Worm (Caenorhabditis elegans) whole organism, L3 larva: Measurements from ENCODE around the gene wht-2.

Experiments used
- R02D3.7 ChIP-seq: fragments of 150-350 bp; optimal IDR thresholded peaks from 2 replicates; lab custom pipeline; 2014; ENCODE audit warnings: missing biosample characterization, missing genetic modification characterization
- aly-2 ChIP-seq: fragments of 150-350 bp; optimal IDR thresholded peaks from 2 replicates; lab custom pipeline; 2014; ENCODE audit warnings: missing biosample characterization, missing genetic modification characterization
- ceh-28 ChIP-seq: fragments of 150-350 bp; optimal IDR thresholded peaks from 2 replicates; lab custom pipeline; 2014; ENCODE audit warnings: missing biosample characterization, missing genetic modification reagents, missing genetic modification characterization
- ceh-82 ChIP-seq: fragments of 150-350 bp; optimal IDR thresholded peaks from 2 replicates; lab custom pipeline; 2014; ENCODE audit warnings: missing biosample characterization, missing genetic modification characterization
- ceh-9 ChIP-seq: sonication (generic microtip); optimal IDR thresholded peaks from 2 replicates; lab custom pipeline; 2018; ENCODE audit warnings: missing biosample characterization, missing genetic modification characterization
- egl-27 ChIP-seq: sonication (generic microtip); optimal IDR thresholded peaks from 4 replicates; lab custom pipeline; 2017; ENCODE audit warnings: missing biosample characterization, missing genetic modification reagents, missing genetic modification characterization
- egl-5 ChIP-seq: fragments of 150-350 bp; optimal IDR thresholded peaks from 2 replicates; lab custom pipeline; 2017; ENCODE audit warnings: missing biosample characterization, missing genetic modification reagents, missing genetic modification characterization, inconsistent platforms
- elt-1 ChIP-seq: fragments of 150-350 bp; optimal IDR thresholded peaks from 2 replicates; lab custom pipeline; 2014; ENCODE audit warnings: missing biosample characterization, missing genetic modification characterization
- elt-2 ChIP-seq: sonication (generic microtip); optimal IDR thresholded peaks from 2 replicates; lab custom pipeline; 2016; ENCODE audit warnings: missing genetic modification reagents, mild to moderate bottlenecking, missing genetic modification characterization, missing compliant biosample characterization
- elt-3 ChIP-seq, 3 experiments: fragments of 150-350 bp in 1 of 3; sonication (generic microtip) in 2 of 3; optimal IDR thresholded peaks; 2 replicates in 2 of 3; 4 replicates in 1 of 3; lab custom pipeline; 2014 to 2017; ENCODE audit warnings: missing biosample characterization in 3 of 3, missing genetic modification characterization in 3 of 3
- eor-1 ChIP-seq, 2 experiments: fragments of 150-350 bp; optimal IDR thresholded peaks; 2 replicates each; lab custom pipeline; 2014 to 2018; ENCODE audit warnings: missing biosample characterization in 2 of 2, missing genetic modification characterization in 2 of 2
- fkh-10 ChIP-seq: sonication (generic microtip); optimal IDR thresholded peaks from 2 replicates; lab custom pipeline; 2017; ENCODE audit warnings: missing biosample characterization, missing genetic modification reagents, missing genetic modification characterization
- fos-1 ChIP-seq: fragments of 150-350 bp; optimal IDR thresholded peaks from 2 replicates; lab custom pipeline; 2014; ENCODE audit warnings: missing biosample characterization, missing genetic modification characterization
- hmg-11 ChIP-seq: sonication (generic microtip); optimal IDR thresholded peaks from 2 replicates; lab custom pipeline; 2016; ENCODE audit warnings: missing genetic modification characterization, missing compliant biosample characterization
- jun-1 ChIP-seq: fragments of 150-350 bp; optimal IDR thresholded peaks from 2 replicates; lab custom pipeline; 2014; ENCODE audit warnings: missing biosample characterization, missing genetic modification reagents, missing genetic modification characterization
- lin-15B ChIP-seq: fragments of 150-350 bp; optimal IDR thresholded peaks from 2 replicates; lab custom pipeline; 2014; ENCODE audit warnings: missing biosample characterization, missing genetic modification characterization
- lin-39 ChIP-seq: fragments of 150-350 bp; optimal IDR thresholded peaks from 2 replicates; lab custom pipeline; 2018; ENCODE audit warnings: missing biosample characterization, missing genetic modification reagents, missing genetic modification characterization
- lsy-12 ChIP-seq: sonication (generic microtip); optimal IDR thresholded peaks from 2 replicates; lab custom pipeline; 2016; ENCODE audit warnings: mild to moderate bottlenecking, missing genetic modification characterization, missing compliant biosample characterization
- mdl-1 ChIP-seq: fragments of 150-350 bp; optimal IDR thresholded peaks from 2 replicates; lab custom pipeline; 2014; ENCODE audit warnings: missing biosample characterization, missing genetic modification characterization
- mml-1 ChIP-seq: fragments of 150-350 bp; sonication (generic microtip); optimal IDR thresholded peaks from 3 replicates; lab custom pipeline; 2014; ENCODE audit warnings: missing biosample characterization, missing genetic modification characterization
- nfya-1 ChIP-seq: sonication (generic microtip); optimal IDR thresholded peaks from 2 replicates; lab custom pipeline; 2017; ENCODE audit warnings: missing genetic modification characterization, mild to moderate bottlenecking, missing compliant biosample characterization, antibody characterized with exemption, moderate library complexity; ENCODE audit not compliant: insufficient read depth
- nhr-11 ChIP-seq: fragments of 150-350 bp; optimal IDR thresholded peaks from 2 replicates; lab custom pipeline; 2014; ENCODE audit warnings: missing biosample characterization, missing genetic modification characterization
- nhr-12 ChIP-seq: fragments of 150-350 bp; optimal IDR thresholded peaks from 2 replicates; lab custom pipeline; 2014; ENCODE audit warnings: missing biosample characterization, missing genetic modification characterization
- nhr-23 ChIP-seq: fragments of 150-350 bp; optimal IDR thresholded peaks from 2 replicates; lab custom pipeline; 2014; ENCODE audit warnings: missing biosample characterization, missing genetic modification reagents, missing genetic modification characterization
- nhr-237 ChIP-seq: fragments of 150-350 bp; optimal IDR thresholded peaks from 2 replicates; lab custom pipeline; 2014; ENCODE audit warnings: missing biosample characterization, missing genetic modification characterization
- nhr-25 ChIP-seq: sonication (generic microtip); optimal IDR thresholded peaks from 2 replicates; lab custom pipeline; 2017; ENCODE audit warnings: missing biosample characterization, missing genetic modification characterization
- nhr-28 ChIP-seq: fragments of 150-350 bp; optimal IDR thresholded peaks from 2 replicates; lab custom pipeline; 2014; ENCODE audit warnings: missing biosample characterization, missing genetic modification characterization
- nhr-43 ChIP-seq: sonication (generic microtip); optimal IDR thresholded peaks from 2 replicates; lab custom pipeline; 2016; ENCODE audit warnings: mild to moderate bottlenecking, missing genetic modification characterization, missing compliant biosample characterization; ENCODE audit not compliant: poor library complexity, severe bottlenecking
- nhr-76 ChIP-seq: fragments of 150-350 bp; sonication (generic microtip); optimal IDR thresholded peaks from 5 replicates; lab custom pipeline; 2014; ENCODE audit warnings: missing biosample characterization, missing genetic modification characterization
- pqm-1 ChIP-seq: fragments of 150-350 bp; optimal IDR thresholded peaks from 2 replicates; lab custom pipeline; 2017; ENCODE audit warnings: missing biosample characterization, missing genetic modification characterization, inconsistent platforms
- sea-2 ChIP-seq: fragments of 150-350 bp; sonication (generic microtip); optimal IDR thresholded peaks from 4 replicates; lab custom pipeline; 2014; ENCODE audit warnings: missing biosample characterization, missing genetic modification reagents, missing genetic modification characterization
- skn-1 ChIP-seq: fragments of 150-350 bp; optimal IDR thresholded peaks from 2 replicates; lab custom pipeline; 2014; ENCODE audit warnings: missing biosample characterization, missing genetic modification characterization
- snpc-4 ChIP-seq: fragments of 150-350 bp; optimal IDR thresholded peaks from 2 replicates; lab custom pipeline; 2014; ENCODE audit warnings: missing biosample characterization, missing genetic modification characterization
- tbx-2 ChIP-seq: sonication (generic microtip); optimal IDR thresholded peaks from 2 replicates; lab custom pipeline; 2016; ENCODE audit warnings: mild to moderate bottlenecking, missing genetic modification characterization, missing compliant biosample characterization
- unc-39 ChIP-seq: sonication (generic microtip); optimal IDR thresholded peaks from 4 replicates; lab custom pipeline; 2017; ENCODE audit warnings: missing biosample characterization, missing genetic modification characterization
- unc-62 ChIP-seq: fragments of 150-350 bp; sonication (generic microtip); optimal IDR thresholded peaks from 4 replicates; lab custom pipeline; 2014; ENCODE audit warnings: missing biosample characterization, missing genetic modification reagents, missing genetic modification characterization
- zag-1 ChIP-seq: fragments of 150-350 bp; optimal IDR thresholded peaks from 2 replicates; lab custom pipeline; 2014; ENCODE audit warnings: missing biosample characterization, missing genetic modification characterization
- ztf-4 ChIP-seq: fragments of 150-350 bp; optimal IDR thresholded peaks from 2 replicates; lab custom pipeline; 2014; ENCODE audit warnings: missing biosample characterization, missing genetic modification characterization

wht-2 gene

ce11 chrIV:11491422-11491821, 21.2 kb downstream of the wht-2 start (continued):
- TF ChIP-seq zag-1 (tag; lab: Kevin White, UChicago) (no peak), R02D3.7 (tag; lab: Kevin White, UChicago) (no peak), nhr-76 (tag; lab: Kevin White, UChicago) (no peak), ceh-82 (tag; lab: Kevin White, UChicago) (no peak)

ce11 chrIV:11492345-11492744, 22.1 kb downstream of the wht-2 start:
- TF ChIP-seq elt-2 (peak; percentile 6), ztf-4 (no peak), mml-1 (tag; lab: Kevin White, UChicago) (no peak)
- TF ChIP-seq, all 47 proteins: peak for 1

- TF ChIP-seq nhr-25 (peak; percentile 45), ceh-28 (tag; lab: Kevin White, UChicago) (peak; percentile 29), egl-27 (no peak), nhr-23 (peak; percentile 47), nhr-43 (tag; lab: Kevin White, UChicago) (peak; percentile 34)
Measured at ce11 chrIV:11493899-11494298, 23.7 kb downstream of the wht-2 start.

- no peak for TF ChIP-seq elt-2
- TF ChIP-seq nhr-23, result no peak
- TF ChIP-seq snpc-4 (tag; lab: Kevin White, UChicago), result no peak
- no peak for TF ChIP-seq mdl-1 (tag; lab: Kevin White, UChicago)
- TF ChIP-seq nhr-25, result no peak
- TF ChIP-seq hmg-11 (tag; lab: Kevin White, UChicago), result peak; percentile 59
- TF ChIP-seq sea-2, result no peak
- TF ChIP-seq ceh-82 (tag; lab: Kevin White, UChicago), result no peak
- no peak for TF ChIP-seq egl-5 (tag; lab: Kevin White, UChicago)
- no peak for TF ChIP-seq pqm-1 (tag; lab: Kevin White, UChicago)
- no peak for TF ChIP-seq nhr-43 (tag; lab: Kevin White, UChicago)
- peak; percentile 45 for TF ChIP-seq lin-39 (tag; lab: Kevin White, UChicago)
- peak; percentile 63 for TF ChIP-seq nfya-1 (tag; lab: Kevin White, UChicago)
- peak; percentile 18 for TF ChIP-seq fkh-10
- no peak for TF ChIP-seq aly-2 (tag; lab: Kevin White, UChicago)
- no peak for TF ChIP-seq ceh-9
- TF ChIP-seq elt-1 (tag; lab: Kevin White, UChicago), result peak; percentile 34
- no peak for TF ChIP-seq R02D3.7 (tag; lab: Kevin White, UChicago)
Measured at ce11 chrIV:11494924-11495323, 24.7 kb downstream of the wht-2 start.

- TF ChIP-seq fkh-10, result no peak
- TF ChIP-seq lin-15B (tag; lab: Kevin White, UChicago), result no peak
- TF ChIP-seq elt-1 (tag; lab: Kevin White, UChicago), result no peak
- no peak for TF ChIP-seq nhr-23
- TF ChIP-seq jun-1, result no peak
- TF ChIP-seq aly-2 (tag; lab: Kevin White, UChicago), result no peak
- no peak for TF ChIP-seq nfya-1 (tag; lab: Kevin White, UChicago)
- no peak for TF ChIP-seq pqm-1 (tag; lab: Kevin White, UChicago)
- no peak for TF ChIP-seq lsy-12 (tag; lab: Kevin White, UChicago)
- TF ChIP-seq nhr-28 (tag; lab: Kevin White, UChicago), result no peak
- TF ChIP-seq lin-39 (tag; lab: Kevin White, UChicago), result no peak
- TF ChIP-seq elt-2, result no peak
- TF ChIP-seq egl-27, result no peak
- no peak for TF ChIP-seq unc-62 (GFP tag; lab: Kevin White, UChicago)
- TF ChIP-seq snpc-4 (tag; lab: Kevin White, UChicago), result no peak
- no peak for TF ChIP-seq eor-1 (tag; optimal IDR thresholded peaks at IDR 0.05; lab: Kevin White, UChicago)
- no peak for TF ChIP-seq mml-1 (tag; lab: Kevin White, UChicago)
- no peak for TF ChIP-seq elt-3 (tag; optimal IDR thresholded peaks at IDR 0.05; lab: Kevin White, UChicago)
- TF ChIP-seq, all 47 proteins: peak for 0
Measured at ce11 chrIV:11498169-11498568, 27.9 kb downstream of the wht-2 start, which contains the start of gene sms-1. sms-1 (minus strand) TSS chrIV:11498174.

ce11 chrIV:11500421-11500820, 30.2 kb downstream of the wht-2 start, which contains the start of gene H21P03.10:
H21P03.10 (plus strand) TSS chrIV:11500721.
- TF ChIP-seq skn-1 (tag; lab: Kevin White, UChicago), result no peak
- TF ChIP-seq fos-1 (tag; lab: Kevin White, UChicago), result no peak
- no peak for TF ChIP-seq eor-1 (tag; optimal IDR thresholded peaks at IDR 0.05; lab: Kevin White, UChicago)
- TF ChIP-seq nhr-12 (tag; lab: Kevin White, UChicago), result no peak
- TF ChIP-seq sea-2, result no peak
- no peak for TF ChIP-seq R02D3.7 (tag; lab: Kevin White, UChicago)
- no peak for TF ChIP-seq nhr-11 (tag; lab: Kevin White, UChicago)
- no peak for TF ChIP-seq lin-39 (tag; lab: Kevin White, UChicago)
- no peak for TF ChIP-seq mdl-1 (tag; lab: Kevin White, UChicago)
- no peak for TF ChIP-seq egl-27
- TF ChIP-seq unc-39 (tag; lab: Kevin White, UChicago), result no peak
- no peak for TF ChIP-seq nhr-237
- TF ChIP-seq jun-1, result no peak
- no peak for TF ChIP-seq tbx-2
- TF ChIP-seq ztf-4, result no peak
- TF ChIP-seq zag-1 (tag; lab: Kevin White, UChicago), result no peak
- TF ChIP-seq fkh-10, result no peak
- no peak for TF ChIP-seq egl-5 (tag; lab: Kevin White, UChicago)
- TF ChIP-seq, all 47 proteins: peak for 0
